Fruit fly (Drosophila melanogaster) S2 (cell line): ENCODE results near the gene CG12355.

ENCODE experiments used
- CG8478 ChIP-seq: fragments of >200 bp; optimal IDR thresholded peaks from 2 replicates; lab custom pipeline; 2018
- CTCF ChIP-seq, 2 experiments: fragments of >200 bp; optimal IDR thresholded peaks; 2 replicates each; lab custom pipeline; 2018

DNA sequence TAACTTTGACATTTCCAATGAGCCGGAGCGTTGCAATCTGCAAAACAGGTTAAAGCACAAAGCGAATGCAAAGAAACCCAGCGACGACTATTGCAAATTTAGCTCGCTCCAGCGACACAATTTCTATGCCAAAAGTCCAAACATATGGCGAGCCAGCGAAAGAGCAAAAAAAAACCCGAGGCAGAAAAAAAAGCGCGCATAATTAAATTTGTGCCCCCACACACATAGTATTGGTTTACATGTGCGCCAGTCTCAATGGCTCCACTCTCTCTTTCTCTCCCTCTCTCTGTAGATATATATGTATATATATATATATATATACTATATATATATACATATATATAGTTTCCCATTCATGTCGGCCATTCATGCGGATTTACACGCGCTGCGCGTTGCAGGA is 45.3 kb upstream of the CG12355 start:
- TF ChIP-seq CG8478 (lab: Kevin White, UChicago): no peak
- no peak for TF ChIP-seq CTCF (optimal IDR thresholded peaks at IDR 0.05; lab: Kevin White, UChicago)
